Worm (Caenorhabditis elegans): ENCODE data around the gene C09B9.7.

DNA sequence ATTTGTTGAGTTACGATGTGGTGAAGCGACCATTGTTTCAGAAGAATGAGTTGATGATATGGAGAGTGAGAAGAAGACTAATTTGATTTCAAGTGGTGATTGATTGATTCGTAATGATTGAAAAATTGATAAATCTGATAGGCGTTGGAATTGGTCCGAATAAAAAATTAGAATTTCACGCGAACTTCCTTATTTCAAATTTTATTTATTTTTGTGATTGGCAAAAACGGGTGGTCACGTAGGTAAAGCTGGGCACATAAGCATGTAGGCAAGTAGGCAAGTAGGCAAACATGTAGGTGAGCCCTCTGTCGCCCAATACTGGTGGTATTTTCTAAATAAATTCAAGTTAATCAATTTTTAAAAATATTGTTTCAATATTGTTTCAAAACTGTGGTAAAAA, 27.6 kb downstream of the C09B9.7 start, which contains the start of gene C09B9.4:
- TF ChIP-seq daf-8 (GFP tag; IDR thresholded peaks at IDR 0.05) (no peak), fos-1 (tag; optimal IDR thresholded peaks at IDR 0.05) (no peak), zfp-2 (tag; optimal IDR thresholded peaks at IDR 0.05) (no peak)
